Worm (Caenorhabditis elegans) whole organism, young adult: ENCODE data around the gene F31B12.3.

ENCODE experiments used
- B0019.2 ChIP-seq: fragments of 200-800 bp; sonication (Bioruptor generic); conservative IDR thresholded peaks from 2 replicates; pipeline ENCODE4 v1.3.6; 2022; ENCODE audit warnings: missing genetic modification reagents, missing genetic modification characterization, missing compliant biosample characterization
- B0336.3 ChIP-seq: fragments of 200-800 bp; sonication (Bioruptor generic); IDR thresholded peaks from 2 replicates; pipeline ENCODE4 v1.3.6; 2022; ENCODE audit warnings: missing genetic modification characterization, missing compliant biosample characterization
- C17E4.6 ChIP-seq: fragments of 200-800 bp; sonication (Bioruptor generic); IDR thresholded peaks from 2 replicates; pipeline ENCODE4 v1.3.6; 2022; ENCODE audit warnings: missing genetic modification reagents, missing genetic modification characterization, missing compliant biosample characterization
- F23B12.7 ChIP-seq: sonication (generic microtip); optimal IDR thresholded peaks from 2 replicates; lab custom pipeline; 2017; ENCODE audit warnings: missing genetic modification characterization, mild to moderate bottlenecking, missing compliant biosample characterization, antibody characterized with exemption, moderate library complexity; ENCODE audit not compliant: insufficient read depth
- F33H1.4 ChIP-seq: fragments of 200-800 bp; sonication (Bioruptor generic); IDR thresholded peaks from 2 replicates; pipeline ENCODE4 v1.3.6; 2022; ENCODE audit warnings: missing genetic modification reagents, missing genetic modification characterization, missing compliant biosample characterization
- F52B5.7 ChIP-seq: sonication (generic microtip); optimal IDR thresholded peaks from 2 replicates; lab custom pipeline; 2016; ENCODE audit warnings: mild to moderate bottlenecking, missing genetic modification characterization, missing compliant biosample characterization
- F57C9.4 ChIP-seq: sonication (generic microtip); optimal IDR thresholded peaks from 2 replicates; lab custom pipeline; 2017; ENCODE audit warnings: mild to moderate bottlenecking, missing genetic modification characterization, missing compliant biosample characterization
- K11D2.4 ChIP-seq: fragments of 200-800 bp; sonication (Bioruptor generic); IDR thresholded peaks from 2 replicates; pipeline ENCODE4 v1.3.6; 2022; ENCODE audit warnings: missing genetic modification reagents, missing genetic modification characterization, missing compliant biosample characterization
- K12H6.12 ChIP-seq: fragments of 200-800 bp; sonication (Bioruptor generic); optimal IDR thresholded peaks from 2 replicates; lab custom pipeline; 2018; ENCODE audit warnings: mild to moderate bottlenecking, missing genetic modification characterization, missing compliant biosample characterization
- T07F8.4 ChIP-seq: sonication (generic microtip); optimal IDR thresholded peaks from 2 replicates; lab custom pipeline; 2016; ENCODE audit warnings: mild to moderate bottlenecking, missing genetic modification characterization, moderate library complexity, missing compliant biosample characterization
- T26A5.8 ChIP-seq: sonication (generic microtip); optimal IDR thresholded peaks from 2 replicates; lab custom pipeline; 2016; ENCODE audit warnings: missing genetic modification characterization, missing compliant biosample characterization
- Y53F4B.3 ChIP-seq: fragments of 200-800 bp; sonication (Bioruptor generic); IDR thresholded peaks from 2 replicates; pipeline ENCODE4 v1.3.6; 2022; ENCODE audit warnings: missing genetic modification reagents, missing genetic modification characterization, missing compliant biosample characterization
- ama-1 ChIP-seq, 3 experiments: fragments of 150-350 bp in 1 of 3; sonication (generic microtip) in 2 of 3; optimal IDR thresholded peaks; 2 replicates each; lab custom pipeline; 2014 to 2018; ENCODE audit warnings: missing biosample characterization in 2 of 3, missing genetic modification characterization in 2 of 3, missing genetic modification reagents in 2 of 3
- attf-5 ChIP-seq: fragments of 200-800 bp; sonication (Bioruptor generic); optimal IDR thresholded peaks from 2 replicates; lab custom pipeline; 2018; ENCODE audit warnings: mild to moderate bottlenecking, missing genetic modification characterization, missing compliant biosample characterization
- attf-6 ChIP-seq: fragments of 200-800 bp; sonication (Bioruptor generic); IDR thresholded peaks from 2 replicates; pipeline ENCODE4 v1.3.6; 2022; ENCODE audit warnings: missing genetic modification reagents, missing genetic modification characterization, missing compliant biosample characterization
- ccch-3 ChIP-seq: fragments of 200-800 bp; sonication (Bioruptor generic); optimal IDR thresholded peaks from 2 replicates; lab custom pipeline; 2018; ENCODE audit warnings: mild to moderate bottlenecking, missing genetic modification characterization, missing compliant biosample characterization
- cebp-2 ChIP-seq: fragments of 200-800 bp; sonication (Bioruptor generic); IDR thresholded peaks from 2 replicates; pipeline ENCODE4 v1.3.6; 2022; ENCODE audit warnings: missing genetic modification characterization, missing compliant biosample characterization
- ceh-27 ChIP-seq: fragments of 200-800 bp; sonication (Bioruptor generic); optimal IDR thresholded peaks from 2 replicates; lab custom pipeline; 2018; ENCODE audit warnings: mild to moderate bottlenecking, missing genetic modification characterization, moderate library complexity, missing compliant biosample characterization
- ceh-40 ChIP-seq: fragments of 200-800 bp; sonication (Bioruptor generic); IDR thresholded peaks from 2 replicates; pipeline ENCODE4 v1.3.6; 2022; ENCODE audit warnings: missing genetic modification characterization, missing compliant biosample characterization
- ceh-58 ChIP-seq: fragments of 200-800 bp; sonication (Bioruptor generic); IDR thresholded peaks from 2 replicates; pipeline ENCODE4 v1.3.6; 2022; ENCODE audit warnings: missing genetic modification characterization, missing compliant biosample characterization
- dpff-1 ChIP-seq: sonication (generic microtip); optimal IDR thresholded peaks from 2 replicates; lab custom pipeline; 2017; ENCODE audit warnings: mild to moderate bottlenecking, missing genetic modification characterization, missing compliant biosample characterization
- ekl-4 ChIP-seq: fragments of 200-800 bp; sonication (Bioruptor generic); IDR thresholded peaks from 2 replicates; pipeline ENCODE4 v1.3.6; 2022; ENCODE audit warnings: missing genetic modification reagents, missing genetic modification characterization, missing compliant biosample characterization
- hmg-1.2 ChIP-seq: fragments of 200-800 bp; sonication (Bioruptor generic); IDR thresholded peaks from 2 replicates; pipeline ENCODE4 v1.3.6; 2022; ENCODE audit warnings: missing genetic modification reagents, missing genetic modification characterization, missing compliant biosample characterization
- let-526 ChIP-seq: fragments of 200-800 bp; sonication (Bioruptor generic); IDR thresholded peaks from 2 replicates; pipeline ENCODE4 v1.3.6; 2022; ENCODE audit warnings: missing genetic modification reagents, missing genetic modification characterization, missing compliant biosample characterization
- lin-35 ChIP-seq, 3 experiments: fragments of 150-350 bp in 2 of 3; sonication (generic microtip) in 1 of 3; optimal IDR thresholded peaks; 2 replicates each; lab custom pipeline; 2014 to 2018; ENCODE audit warnings: missing biosample characterization in 3 of 3, missing genetic modification characterization in 3 of 3, missing genetic modification reagents in 3 of 3
- lin-40 ChIP-seq: sonication (generic microtip); optimal IDR thresholded peaks from 2 replicates; lab custom pipeline; 2016; ENCODE audit warnings: missing genetic modification characterization, mild to moderate bottlenecking, missing compliant biosample characterization, missing genotype, missing genetic modification reagents
- lin-54 ChIP-seq: fragments of 200-800 bp; sonication (Bioruptor generic); optimal IDR thresholded peaks from 2 replicates; lab custom pipeline; 2018; ENCODE audit warnings: mild to moderate bottlenecking, missing genetic modification characterization, missing compliant biosample characterization
- lsl-1 ChIP-seq: fragments of 200-800 bp; sonication (Bioruptor generic); optimal IDR thresholded peaks from 2 replicates; lab custom pipeline; 2018; ENCODE audit warnings: mild to moderate bottlenecking, missing genetic modification characterization, moderate library complexity, missing compliant biosample characterization
- lsy-27 ChIP-seq: sonication (generic microtip); optimal IDR thresholded peaks from 2 replicates; lab custom pipeline; 2017; ENCODE audit warnings: missing genetic modification characterization, mild to moderate bottlenecking, missing compliant biosample characterization, antibody characterized with exemption, missing genotype, borderline replicate concordance; ENCODE audit not compliant: insufficient read depth
- madf-6 ChIP-seq: fragments of 200-800 bp; sonication (Bioruptor generic); IDR thresholded peaks from 2 replicates; pipeline ENCODE4 v1.3.6; 2022; ENCODE audit warnings: missing genetic modification reagents, missing genetic modification characterization, missing compliant biosample characterization
- mxl-1 ChIP-seq: sonication (generic microtip); optimal IDR thresholded peaks from 2 replicates; lab custom pipeline; 2016; ENCODE audit warnings: missing genetic modification characterization, missing compliant biosample characterization
- nfya-2 ChIP-seq: fragments of 200-800 bp; sonication (Bioruptor generic); IDR thresholded peaks from 2 replicates; pipeline ENCODE4 v1.3.6; 2022; ENCODE audit warnings: missing genetic modification reagents, missing genetic modification characterization, missing compliant biosample characterization
- nhr-27 ChIP-seq: fragments of 200-800 bp; sonication (Bioruptor generic); optimal IDR thresholded peaks from 2 replicates; lab custom pipeline; 2018; ENCODE audit warnings: mild to moderate bottlenecking, missing genetic modification characterization, moderate library complexity, missing compliant biosample characterization
- nhr-80 ChIP-seq: sonication (generic microtip); optimal IDR thresholded peaks from 2 replicates; lab custom pipeline; 2016; ENCODE audit warnings: missing genetic modification characterization, missing compliant biosample characterization
- pbrm-1 ChIP-seq: fragments of 200-800 bp; sonication (Bioruptor generic); IDR thresholded peaks from 2 replicates; pipeline ENCODE4 v1.3.6; 2022; ENCODE audit warnings: missing genetic modification reagents, missing genetic modification characterization, missing compliant biosample characterization
- pha-4 ChIP-seq: fragments of 150-350 bp; sonication (generic microtip); optimal IDR thresholded peaks from 2 replicates; lab custom pipeline; 2014; ENCODE audit warnings: missing biosample characterization, missing genetic modification reagents, missing genetic modification characterization
- rec-8 ChIP-seq, 2 experiments: sonication (generic microtip); optimal IDR thresholded peaks; 2 replicates each; lab custom pipeline; 2016; ENCODE audit warnings: mild to moderate bottlenecking in 2 of 2, missing genetic modification characterization in 2 of 2, missing genetic modification reagents in 2 of 2, missing genotype in 2 of 2, missing biosample characterization in 1 of 2, missing compliant biosample characterization in 1 of 2, moderate library complexity in 1 of 2
- rpc-1 ChIP-seq, 2 experiments: fragments of 150-350 bp in 1 of 2; sonication (generic microtip) in 1 of 2; optimal IDR thresholded peaks; 2 replicates each; lab custom pipeline; 2014 to 2018; ENCODE audit warnings: missing biosample characterization in 1 of 2, missing genetic modification characterization in 1 of 2, missing genetic modification reagents in 1 of 2, missing genotype in 1 of 2
- snpc-4 ChIP-seq, 5 experiments: fragments of 150-350 bp in 1 of 5; sonication (generic microtip) in 4 of 5; optimal IDR thresholded peaks; 2 replicates each; lab custom pipeline; 2014 to 2018; ENCODE audit warnings: missing genetic modification characterization in 5 of 5, missing biosample characterization in 3 of 5, antibody characterized with exemption in 2 of 5, mild to moderate bottlenecking in 2 of 5, missing compliant biosample characterization in 2 of 5, missing genotype in 2 of 5, moderate library complexity in 2 of 5, missing genetic modification reagents in 1 of 5
- zfh-2 ChIP-seq: fragments of 200-800 bp; sonication (Bioruptor generic); conservative IDR thresholded peaks from 2 replicates; pipeline ENCODE4 v1.3.6; 2022; ENCODE audit warnings: missing genetic modification reagents, missing genetic modification characterization, missing compliant biosample characterization
- zim-3 ChIP-seq: sonication (generic microtip); optimal IDR thresholded peaks from 2 replicates; lab custom pipeline; 2017; ENCODE audit warnings: mild to moderate bottlenecking, missing genetic modification characterization, moderate library complexity, missing compliant biosample characterization
- ztf-22 ChIP-seq: fragments of 200-800 bp; sonication (Bioruptor generic); optimal IDR thresholded peaks from 2 replicates; lab custom pipeline; 2018; ENCODE audit warnings: mild to moderate bottlenecking, missing genetic modification characterization, moderate library complexity, missing compliant biosample characterization
- ztf-28 ChIP-seq: fragments of 200-800 bp; sonication (Bioruptor generic); IDR thresholded peaks from 2 replicates; pipeline ENCODE4 v1.3.6; 2022; ENCODE audit warnings: missing genetic modification reagents, missing genetic modification characterization, missing compliant biosample characterization

F31B12.3 gene

DNA sequence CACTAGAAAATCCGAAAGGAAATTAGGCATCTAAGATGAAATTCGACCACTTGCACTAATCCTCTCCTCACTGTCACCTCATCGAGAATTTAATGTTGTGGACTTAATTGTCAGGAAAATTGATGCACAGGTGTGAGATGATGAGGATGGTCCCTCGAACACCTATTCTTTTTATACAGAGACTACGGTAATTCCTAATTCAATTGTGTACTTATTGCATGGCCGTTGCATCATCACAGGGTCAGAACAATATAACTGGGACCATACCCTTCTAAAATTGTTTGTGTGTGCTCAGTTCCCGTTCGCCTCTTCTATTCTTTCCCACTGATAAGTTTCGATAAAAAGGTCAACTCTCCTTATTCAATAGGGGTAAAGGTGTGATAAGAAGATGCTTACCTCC is 23.7 kb upstream of the F31B12.3 start:
- TF ChIP-seq ekl-4 (no peak), F52B5.7 (tag; lab: Kevin White, UChicago) (no peak), T07F8.4 (tag; lab: Kevin White, UChicago) (no peak), ceh-40 (GFP tag; lab: Robert Waterston, UW) (no peak), C17E4.6 (GFP tag; lab: Robert Waterston, UW) (no peak), cebp-2 (GFP tag; lab: Robert Waterston, UW) (no peak), ceh-58 (no peak), T26A5.8 (no peak), ama-1 (optimal IDR thresholded peaks at IDR 0.05; lab: Kevin White, UChicago) (no peak), ama-1 (GFP tag; optimal IDR thresholded peaks at IDR 0.05; lab: Kevin White, UChicago) (no peak), attf-6 (no peak), B0019.2 (GFP tag; lab: Robert Waterston, UW) (no peak), ccch-3 (GFP tag; lab: Kevin White, UChicago) (no peak), attf-5 (GFP tag; lab: Kevin White, UChicago) (no peak), rec-8 (tag; optimal IDR thresholded peaks at IDR 0.05; lab: Kevin White, UChicago) (no peak), F33H1.4 (GFP tag; lab: Robert Waterston, UW) (no peak), lin-40 (no peak), F57C9.4 (no peak)

DNA sequence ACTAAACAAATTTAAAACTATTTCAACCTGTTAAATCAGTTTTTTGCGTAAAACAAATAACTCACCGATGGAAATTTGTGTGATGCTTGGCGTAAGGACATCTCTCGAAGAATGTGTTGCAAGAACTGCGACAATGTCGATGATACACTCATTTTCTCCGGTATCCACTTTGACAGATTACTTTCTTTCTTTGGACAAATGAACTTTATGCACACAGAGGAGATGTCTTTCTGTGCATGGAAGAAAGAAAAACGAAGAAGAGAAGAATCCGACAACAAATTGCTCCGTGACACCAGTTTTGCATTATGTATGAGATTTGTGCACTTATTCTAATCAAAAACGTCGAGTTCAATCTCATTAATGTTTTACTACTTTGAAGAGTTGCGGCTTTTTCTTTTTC is 18.1 kb upstream of the F31B12.3 start, which contains the start of gene plc-1:
Gene plc-1 (minus strand): TSS at position 101 of the 400 bp plus-strand sequence.
- TF ChIP-seq lin-54 (GFP tag; lab: Kevin White, UChicago), result no peak

ce11 chrX:10837609-10838008 is 17.2 kb upstream of the F31B12.3 start:
- TF ChIP-seq ztf-22 (GFP tag; lab: Kevin White, UChicago) (no peak), lsl-1 (no peak), ztf-28 (GFP tag; lab: Robert Waterston, UW) (no peak), madf-6 (GFP tag; lab: Robert Waterston, UW) (no peak), nhr-80 (no peak), pha-4 (tag; lab: Kevin White, UChicago) (no peak), nhr-27 (no peak), rec-8 (tag; optimal IDR thresholded peaks at IDR 0.05; lab: Kevin White, UChicago) (no peak), ceh-58 (no peak), F23B12.7 (tag; lab: Kevin White, UChicago) (no peak), let-526 (GFP tag; lab: Robert Waterston, UW) (no peak), lin-35 (GFP tag; optimal IDR thresholded peaks at IDR 0.05; lab: Kevin White, UChicago) (no peak), ceh-27 (GFP tag; lab: Kevin White, UChicago) (no peak), lsy-27 (tag; lab: Kevin White, UChicago) (no peak)

ce11 chrX:10834568-10834967 is 14.2 kb upstream of the F31B12.3 start:
- TF ChIP-seq zim-3 (tag; lab: Kevin White, UChicago) (no peak), snpc-4 (GFP tag; optimal IDR thresholded peaks at IDR 0.05; lab: Kevin White, UChicago) (no peak), snpc-4 (tag; optimal IDR thresholded peaks at IDR 0.05; lab: Kevin White, UChicago) (no peak), rpc-1 (optimal IDR thresholded peaks at IDR 0.05; lab: Kevin White, UChicago) (no peak), rpc-1 (tag; optimal IDR thresholded peaks at IDR 0.05; lab: Kevin White, UChicago) (no peak), pbrm-1 (GFP tag; lab: Robert Waterston, UW) (no peak), dpff-1 (tag; lab: Kevin White, UChicago) (no peak), F57C9.4 (no peak), Y53F4B.3 (no peak), F52B5.7 (tag; lab: Kevin White, UChicago) (no peak), mxl-1 (tag; lab: Kevin White, UChicago) (no peak), zfh-2 (GFP tag; lab: Robert Waterston, UW) (no peak), nfya-2 (GFP tag; lab: Robert Waterston, UW) (no peak), madf-6 (GFP tag; lab: Robert Waterston, UW) (no peak), K11D2.4 (GFP tag; lab: Robert Waterston, UW) (no peak), ztf-22 (GFP tag; lab: Kevin White, UChicago) (no peak), hmg-1.2 (GFP tag; lab: Robert Waterston, UW) (no peak), K12H6.12 (tag; lab: Kevin White, UChicago) (no peak), B0336.3 (GFP tag; lab: Robert Waterston, UW) (no peak), ekl-4 (no peak), attf-6 (no peak), pha-4 (tag; lab: Kevin White, UChicago) (no peak)
